Fruit fly (Drosophila melanogaster) whole organism: ENCODE data around the gene CG2691.

Experiments used
- CG8478 ChIP-seq: fragments of >200 bp; optimal IDR thresholded peaks from 2 replicates; lab custom pipeline; 2018; ENCODE audit warnings: inconsistent platforms
- Dll ChIP-seq: fragments of >200 bp; optimal IDR thresholded peaks from 2 replicates; lab custom pipeline; 2017
- EcR ChIP-seq, 2 experiments: fragments of >200 bp; optimal IDR thresholded peaks; 2 replicates each; lab custom pipeline; 2017; ENCODE audit warnings: missing biosample characterization in 2 of 2, missing genetic modification characterization in 2 of 2, missing genetic modification reagents in 2 of 2
- pan ChIP-seq: fragments of >200 bp; optimal IDR thresholded peaks from 2 replicates; lab custom pipeline; 2017
- psq ChIP-seq: fragments of >200 bp; optimal IDR thresholded peaks from 2 replicates; lab custom pipeline; 2017
- usp ChIP-seq: fragments of >200 bp; optimal IDR thresholded peaks from 2 replicates; lab custom pipeline; 2017; ENCODE audit warnings: missing biosample characterization, missing genetic modification characterization, mixed read lengths

Gene CG2691

dm6 chrX:13624334-13625079 lies at the start of gene CG2691, which contains the start of gene NFAT:
Gene CG2691 (minus strand): TSS chrX:13624408.
Gene NFAT (plus strand): TSS chrX:13624745.
- no peak for TF ChIP-seq psq (lab: Kevin White, UChicago)
- TF ChIP-seq EcR (GFP tag; optimal IDR thresholded peaks at IDR 0.05; lab: Kevin White, UChicago) = no peak
- no peak for TF ChIP-seq usp (GFP tag; lab: Kevin White, UChicago)
- TF ChIP-seq Dll (lab: Kevin White, UChicago) = no peak

dm6 chrX:13670329-13670847 lies 46.2 kb upstream of the CG2691 start:
- TF ChIP-seq pan (lab: Kevin White, UChicago) (no peak), EcR (GFP tag; optimal IDR thresholded peaks at IDR 0.05; lab: Kevin White, UChicago) (no peak), psq (lab: Kevin White, UChicago) (no peak), usp (GFP tag; lab: Kevin White, UChicago) (no peak), CG8478 (no peak), Dll (lab: Kevin White, UChicago) (no peak)

- TF ChIP-seq CG8478 (no peak), Dll (lab: Kevin White, UChicago) (no peak), pan (lab: Kevin White, UChicago) (no peak), psq (lab: Kevin White, UChicago) (no peak), EcR (GFP tag; optimal IDR thresholded peaks at IDR 0.05; lab: Kevin White, UChicago) (no peak), usp (GFP tag; lab: Kevin White, UChicago) (no peak)
Measured at dm6 chrX:13669366-13669765, 45.2 kb upstream of the CG2691 start, which contains the start of gene CG15760. Gene CG15760 (plus strand): TSS chrX:13669699.

- TF ChIP-seq EcR (GFP tag; optimal IDR thresholded peaks at IDR 0.05; lab: Kevin White, UChicago) = no peak
- TF ChIP-seq pan (lab: Kevin White, UChicago) = no peak
- no peak for TF ChIP-seq usp (GFP tag; lab: Kevin White, UChicago)
- TF ChIP-seq psq (lab: Kevin White, UChicago) = no peak
- no peak for TF ChIP-seq CG8478
- TF ChIP-seq Dll (lab: Kevin White, UChicago) = no peak
Measured at dm6 chrX:13667656-13668055, 43.4 kb upstream of the CG2691 start, which contains the start of the genes DNAlig4 and CG11164. Gene DNAlig4 (minus strand): TSS chrX:13667811. Gene CG11164 (plus strand): TSS chrX:13668014.

dm6 chrX:13651170-13651569 lies 27.0 kb upstream of the CG2691 start:
- TF ChIP-seq pan (lab: Kevin White, UChicago) = no peak
- TF ChIP-seq EcR (GFP tag; optimal IDR thresholded peaks at IDR 0.05; lab: Kevin White, UChicago) = no peak
- TF ChIP-seq psq (lab: Kevin White, UChicago) = no peak
- no peak for TF ChIP-seq CG8478
- TF ChIP-seq usp (GFP tag; lab: Kevin White, UChicago) = no peak
- TF ChIP-seq Dll (lab: Kevin White, UChicago) = no peak

dm6 chrX:13649801-13650200 lies 25.6 kb upstream of the CG2691 start:
- TF ChIP-seq EcR (GFP tag; optimal IDR thresholded peaks at IDR 0.05; lab: Kevin White, UChicago) (no peak), CG8478 (no peak), usp (GFP tag; lab: Kevin White, UChicago) (no peak), psq (lab: Kevin White, UChicago) (no peak), Dll (lab: Kevin White, UChicago) (no peak), pan (lab: Kevin White, UChicago) (no peak)

- no peak for TF ChIP-seq pan (lab: Kevin White, UChicago)
- TF ChIP-seq usp (GFP tag; lab: Kevin White, UChicago) = no peak
- no peak for TF ChIP-seq psq (lab: Kevin White, UChicago)
- no peak for TF ChIP-seq EcR (GFP tag; optimal IDR thresholded peaks at IDR 0.05; lab: Kevin White, UChicago)
- TF ChIP-seq CG8478 = no peak
- TF ChIP-seq Dll (lab: Kevin White, UChicago) = no peak
Measured at dm6 chrX:13648819-13649218, 24.6 kb upstream of the CG2691 start.

dm6 chrX:13646175-13646574 lies 22.0 kb upstream of the CG2691 start:
- TF ChIP-seq Dll (lab: Kevin White, UChicago) (no peak), CG8478 (no peak), psq (lab: Kevin White, UChicago) (no peak), EcR (GFP tag; optimal IDR thresholded peaks at IDR 0.05; lab: Kevin White, UChicago) (no peak), pan (lab: Kevin White, UChicago) (no peak)

- TF ChIP-seq pan (lab: Kevin White, UChicago) (no peak), psq (lab: Kevin White, UChicago) (no peak), CG8478 (no peak), usp (GFP tag; lab: Kevin White, UChicago) (no peak), Dll (lab: Kevin White, UChicago) (no peak), EcR (GFP tag; optimal IDR thresholded peaks at IDR 0.05; lab: Kevin White, UChicago) (no peak)
Measured at dm6 chrX:13644696-13645393, 20.6 kb upstream of the CG2691 start.

dm6 chrX:13643961-13644360 lies 19.8 kb upstream of the CG2691 start:
- TF ChIP-seq Dll (lab: Kevin White, UChicago) = no peak
- no peak for TF ChIP-seq usp (GFP tag; lab: Kevin White, UChicago)
- no peak for TF ChIP-seq psq (lab: Kevin White, UChicago)

dm6 chrX:13641891-13642617 lies 17.8 kb upstream of the CG2691 start:
- TF ChIP-seq usp (GFP tag; lab: Kevin White, UChicago) (no peak), EcR (GFP tag; optimal IDR thresholded peaks at IDR 0.05; lab: Kevin White, UChicago) (peak in 1 of 2 experiments; percentile 22)
